Worm (Caenorhabditis elegans) whole organism, L2 larva: ENCODE data around the gene ZK402.2.

Experiments used
- R02D3.7 ChIP-seq: fragments of 150-350 bp; optimal IDR thresholded peaks from 2 replicates; lab custom pipeline; 2014; ENCODE audit warnings: missing biosample characterization, missing genetic modification characterization
- ama-1 ChIP-seq: fragments of 150-350 bp; optimal IDR thresholded peaks from 2 replicates; lab custom pipeline; 2018; ENCODE audit warnings: inconsistent platforms
- blmp-1 ChIP-seq: sonication (generic microtip); optimal IDR thresholded peaks from 2 replicates; lab custom pipeline; 2017; ENCODE audit warnings: missing genetic modification characterization, mild to moderate bottlenecking, missing compliant biosample characterization, antibody characterized with exemption, moderate library complexity; ENCODE audit not compliant: insufficient read depth
- fos-1 ChIP-seq: fragments of 150-350 bp; optimal IDR thresholded peaks from 2 replicates; lab custom pipeline; 2014; ENCODE audit warnings: missing biosample characterization, missing genetic modification characterization
- lin-13 ChIP-seq: fragments of 150-350 bp; optimal IDR thresholded peaks from 2 replicates; lab custom pipeline; 2014; ENCODE audit warnings: missing biosample characterization, missing genetic modification reagents, missing genetic modification characterization
- lin-39 ChIP-seq: fragments of 150-350 bp; optimal IDR thresholded peaks from 2 replicates; lab custom pipeline; 2014; ENCODE audit warnings: missing biosample characterization, missing genetic modification reagents, missing genetic modification characterization
- lsy-2 ChIP-seq, 2 experiments: fragments of 150-350 bp in 1 of 2; sonication (generic microtip) in 1 of 2; optimal IDR thresholded peaks; 2 replicates each; lab custom pipeline; 2014 to 2017; ENCODE audit warnings: missing biosample characterization in 2 of 2, missing genetic modification characterization in 2 of 2
- nhr-237 ChIP-seq: fragments of 150-350 bp; optimal IDR thresholded peaks from 2 replicates; lab custom pipeline; 2014; ENCODE audit warnings: missing biosample characterization, missing genetic modification characterization
- skn-1 ChIP-seq: sonication (generic microtip); optimal IDR thresholded peaks from 2 replicates; lab custom pipeline; 2017; ENCODE audit warnings: missing biosample characterization, missing genetic modification characterization
- snpc-4 ChIP-seq: fragments of 150-350 bp; optimal IDR thresholded peaks from 2 replicates; lab custom pipeline; 2014; ENCODE audit warnings: missing biosample characterization, missing genetic modification characterization
- unc-39 ChIP-seq: fragments of 150-350 bp; optimal IDR thresholded peaks from 2 replicates; lab custom pipeline; 2014; ENCODE audit warnings: missing biosample characterization, missing genetic modification characterization
- ztf-4 ChIP-seq: fragments of 150-350 bp; optimal IDR thresholded peaks from 2 replicates; lab custom pipeline; 2014; ENCODE audit warnings: missing biosample characterization, missing genetic modification characterization

DNA sequence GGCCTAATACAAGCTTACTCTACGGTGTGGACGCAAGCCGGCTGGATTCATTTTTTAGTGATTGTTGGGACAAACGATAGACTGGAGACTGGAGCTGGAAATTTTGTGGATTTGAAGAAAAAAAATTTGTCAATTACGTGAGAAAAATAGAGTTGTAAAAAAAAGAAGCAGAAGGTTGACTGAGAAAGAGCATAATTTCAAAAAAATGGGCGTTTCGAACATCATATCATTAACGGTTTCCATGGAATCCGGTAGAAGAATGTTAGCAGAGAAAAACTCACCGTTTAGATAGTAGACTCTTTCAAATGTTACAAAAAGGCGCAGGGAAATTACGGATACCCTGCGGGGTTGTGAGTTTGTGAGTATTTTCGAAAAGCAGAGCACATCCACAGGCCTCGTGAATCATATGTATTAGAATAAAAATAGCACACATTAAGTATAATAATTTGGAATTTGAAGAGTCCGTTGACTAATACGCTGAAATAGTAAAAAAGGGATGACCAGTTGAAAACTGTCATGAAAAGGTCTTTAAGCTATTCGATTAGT, 32.7 kb upstream of the ZK402.2 start, which contains the start of gene F56C3.7:
- TF ChIP-seq ztf-4 (tag; lab: Kevin White, UChicago) (no peak), snpc-4 (no peak), lin-39 (no peak), skn-1 (tag; lab: Kevin White, UChicago) (no peak), lin-13 (GFP tag; lab: Kevin White, UChicago) (no peak), ama-1 (lab: Kevin White, UChicago) (no peak), lsy-2 (tag; optimal IDR thresholded peaks at IDR 0.05; lab: Kevin White, UChicago) (no peak), nhr-237 (tag; lab: Kevin White, UChicago) (no peak), fos-1 (no peak), R02D3.7 (tag; lab: Kevin White, UChicago) (no peak), blmp-1 (no peak), unc-39 (tag; lab: Kevin White, UChicago) (no peak)
